Fruit fly (Drosophila melanogaster): Measurements from ENCODE around the gene prage.

prage gene

DNA sequence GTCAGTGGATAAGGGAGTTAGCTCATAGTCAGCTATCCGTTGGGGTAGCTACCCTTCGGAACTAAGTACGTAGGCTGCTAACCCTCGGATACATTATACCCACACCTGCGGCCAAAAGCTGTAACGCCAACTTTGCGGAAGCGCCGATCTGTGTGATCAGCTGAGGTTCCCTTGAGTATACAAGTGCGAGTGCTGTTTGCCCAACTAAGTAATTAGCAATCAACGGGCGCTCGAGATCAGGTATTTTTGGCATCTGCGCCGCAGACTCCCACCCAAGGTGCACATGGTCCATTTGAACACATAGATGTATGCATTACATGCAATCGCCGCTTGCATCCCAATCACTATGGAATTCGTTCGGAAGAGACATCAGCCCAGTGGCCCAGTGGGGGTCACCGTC lies 80.6 kb downstream of the prage start (continued):
- no peak for TF ChIP-seq unc-4 (GFP tag; IDR thresholded peaks at IDR 0.05; ENCODE audit: partially characterized antibody)
- peak; percentile 81 for TF ChIP-seq her (GFP tag; optimal IDR thresholded peaks at IDR 0.05)
- TF ChIP-seq HLH3B (GFP tag; IDR thresholded peaks at IDR 0.05), result peak; percentile 74; the same call in 1 of the 2 replicates
- TF ChIP-seq fu2 (GFP tag; optimal IDR thresholded peaks at IDR 0.05), result no peak
- no peak for TF ChIP-seq emc (GFP tag; optimal IDR thresholded peaks at IDR 0.05)
- TF ChIP-seq CG11085 (GFP tag; IDR thresholded peaks at IDR 0.05), result no peak
- no peak for TF ChIP-seq dan (GFP tag; IDR thresholded peaks at IDR 0.05)
- 0 out of 2 replicates have a peak, but pooled peaks have one; percentile 13 for TF ChIP-seq CG1024 (GFP tag; IDR thresholded peaks at IDR 0.05)
- TF ChIP-seq Doc3 (GFP tag; IDR thresholded peaks at IDR 0.05; ENCODE audit: partially characterized antibody), result no peak
- TF ChIP-seq CG10959 (GFP tag; IDR thresholded peaks at IDR 0.05), result no peak
- no peak for TF ChIP-seq sim (GFP tag; IDR thresholded peaks at IDR 0.05)
- TF ChIP-seq Drgx (GFP tag; IDR thresholded peaks at IDR 0.05), result no peak
- 0 out of 3 replicates have a peak, but pooled peaks have one; percentile 7 for TF ChIP-seq row (GFP tag; IDR thresholded peaks at IDR 0.05)
- peak; percentile 73 for TF ChIP-seq Hey (tag; optimal IDR thresholded peaks at IDR 0.05)
- TF ChIP-seq CG10565 (GFP tag; optimal IDR thresholded peaks at IDR 0.05), result no peak
- peak; percentile 80 for TF ChIP-seq Rfx (GFP tag; IDR thresholded peaks at IDR 0.05)
- TF ChIP-seq ftz-f1 (GFP tag; optimal IDR thresholded peaks at IDR 0.05), result no peak
- TF ChIP-seq mam (GFP tag; optimal IDR thresholded peaks at IDR 0.05), result peak; percentile 56
- peak; percentile 45 for TF ChIP-seq CG10654 (GFP tag; optimal IDR thresholded peaks at IDR 0.05)
- TF ChIP-seq Meics (GFP tag; optimal IDR thresholded peaks at IDR 0.05), result peak; percentile 81
- peak; percentile 92 for TF ChIP-seq CG15514 (GFP tag; optimal IDR thresholded peaks at IDR 0.05)
- TF ChIP-seq bcd (GFP tag; optimal IDR thresholded peaks at IDR 0.05), result peak; percentile 54
- TF ChIP-seq CG3407 (GFP tag; optimal IDR thresholded peaks at IDR 0.05), result peak; percentile 9
- TF ChIP-seq CG14014 (GFP tag; IDR thresholded peaks at IDR 0.05), result peak; percentile 81; the same call in 1 of the 2 replicates
- TF ChIP-seq D19A (tag; optimal IDR thresholded peaks at IDR 0.05), result no peak
- TF ChIP-seq Sin3A (optimal IDR thresholded peaks at IDR 0.05), result no peak
- no peak for TF ChIP-seq lov (optimal IDR thresholded peaks at IDR 0.05)
- TF ChIP-seq lov (GFP tag; IDR thresholded peaks at IDR 0.05), result 0 out of 3 replicates have a peak, but pooled peaks have one; percentile 44
- TF ChIP-seq HmgZ (tag; optimal IDR thresholded peaks at IDR 0.05), result peak; percentile 84
- no peak for TF ChIP-seq Dp (GFP tag; optimal IDR thresholded peaks at IDR 0.05)
- TF ChIP-seq CG7786 (GFP tag; optimal IDR thresholded peaks at IDR 0.05), result peak; percentile 23
- peak; percentile 45 for TF ChIP-seq CG2116 (GFP tag; optimal IDR thresholded peaks at IDR 0.05)
- no peak for TF ChIP-seq br (optimal IDR thresholded peaks at IDR 0.05)
- peak; percentile 66 for TF ChIP-seq CG5180 (GFP tag; optimal IDR thresholded peaks at IDR 0.05)
- TF ChIP-seq CG10979 (tag; optimal IDR thresholded peaks at IDR 0.05), result no peak
- TF ChIP-seq Dip2 (GFP tag; IDR thresholded peaks at IDR 0.05), result no peak
- peak; percentile 53 for TF ChIP-seq CG7928 (GFP tag; optimal IDR thresholded peaks at IDR 0.05)
- no peak for TF ChIP-seq CG10462 (GFP tag; optimal IDR thresholded peaks at IDR 0.05)
- peak; percentile 16 for TF ChIP-seq Dip3 (GFP tag; optimal IDR thresholded peaks at IDR 0.05)
- TF ChIP-seq zfh1 (GFP tag; IDR thresholded peaks at IDR 0.05), result peak; percentile 17; the same call in 1 of the 3 replicates
- TF ChIP-seq Stat92E (GFP tag; optimal IDR thresholded peaks at IDR 0.05), result no peak
- TF ChIP-seq CG3281 (GFP tag; optimal IDR thresholded peaks at IDR 0.05), result peak; percentile 86
- TF ChIP-seq CG8924 (tag; optimal IDR thresholded peaks at IDR 0.05), result peak; percentile 13
- peak; percentile 49 for TF ChIP-seq CG12104 (GFP tag; optimal IDR thresholded peaks at IDR 0.05)
- TF ChIP-seq CG32772 (GFP tag; IDR thresholded peaks at IDR 0.05), result 0 out of 2 replicates have a peak, but pooled peaks have one; percentile 21
- no peak for TF ChIP-seq CG18262 (tag; optimal IDR thresholded peaks at IDR 0.05)
- TF ChIP-seq dm (GFP tag; optimal IDR thresholded peaks at IDR 0.05), result no peak
- TF ChIP-seq B-H2 (GFP tag; optimal IDR thresholded peaks at IDR 0.05), result peak; percentile 72
- TF ChIP-seq CG10267 (tag; optimal IDR thresholded peaks at IDR 0.05), result no peak
- peak; percentile 72 for TF ChIP-seq CG4854 (GFP tag; optimal IDR thresholded peaks at IDR 0.05)
- no peak for TF ChIP-seq zen2 (GFP tag; IDR thresholded peaks at IDR 0.05; ENCODE audit: partially characterized antibody)
- peak; percentile 50; the same call in 1 of the 2 replicates for TF ChIP-seq vvl (GFP tag; IDR thresholded peaks at IDR 0.05)

Measured in whole organism, embryonic.